Fruit fly (Drosophila melanogaster): ENCODE data around the gene Lamtor3.

DNA sequence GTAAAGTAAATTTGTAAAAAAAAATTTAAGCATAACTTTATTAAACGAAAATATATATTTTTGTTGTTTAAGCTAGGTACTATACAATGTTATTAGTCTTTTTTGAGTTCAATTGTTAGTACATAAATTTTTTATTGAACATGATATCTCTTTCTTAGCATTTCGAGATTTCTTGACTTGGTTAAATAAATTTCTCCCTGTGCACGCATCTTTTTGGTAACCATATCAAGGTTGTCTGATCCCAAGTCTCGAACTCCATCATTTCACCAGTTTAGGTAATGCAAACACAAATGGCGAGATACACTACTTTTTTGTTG lies 49.7 kb upstream of the Lamtor3 start:
- TF ChIP-seq Clk (GFP tag; optimal IDR thresholded peaks at IDR 0.05) (no peak), Mnt (GFP tag; optimal IDR thresholded peaks at IDR 0.05) (no peak), CG5204 (GFP tag; optimal IDR thresholded peaks at IDR 0.05) (no peak), CG7045 (GFP tag; optimal IDR thresholded peaks at IDR 0.05) (no peak), CG14711 (tag; optimal IDR thresholded peaks at IDR 0.05) (no peak), CG12768 (GFP tag; optimal IDR thresholded peaks at IDR 0.05) (no peak), Hr96 (GFP tag; optimal IDR thresholded peaks at IDR 0.05) (no peak), CG7101 (tag; optimal IDR thresholded peaks at IDR 0.05) (no peak), kay (GFP tag; ENCODE audit: borderline replicate concordance) (peak; percentile 48), bab1 (GFP tag; optimal IDR thresholded peaks at IDR 0.05) (no peak), toe (GFP tag; optimal IDR thresholded peaks at IDR 0.05) (no peak), cic (GFP tag; optimal IDR thresholded peaks at IDR 0.05) (no peak)
